Worm (Caenorhabditis elegans) whole organism, L4/young adult: ENCODE results near the gene ttr-48.

Experiments
- dao-5 ChIP-seq: sonication (generic microtip); optimal IDR thresholded peaks from 2 replicates; lab custom pipeline; 2016; ENCODE audit warnings: missing genotype, missing genetic modification characterization, moderate library complexity, missing compliant biosample characterization
- him-1 ChIP-seq: sonication (generic microtip); optimal IDR thresholded peaks from 2 replicates; lab custom pipeline; 2016; ENCODE audit warnings: missing genotype, missing genetic modification reagents, missing genetic modification characterization, missing compliant biosample characterization

DNA sequence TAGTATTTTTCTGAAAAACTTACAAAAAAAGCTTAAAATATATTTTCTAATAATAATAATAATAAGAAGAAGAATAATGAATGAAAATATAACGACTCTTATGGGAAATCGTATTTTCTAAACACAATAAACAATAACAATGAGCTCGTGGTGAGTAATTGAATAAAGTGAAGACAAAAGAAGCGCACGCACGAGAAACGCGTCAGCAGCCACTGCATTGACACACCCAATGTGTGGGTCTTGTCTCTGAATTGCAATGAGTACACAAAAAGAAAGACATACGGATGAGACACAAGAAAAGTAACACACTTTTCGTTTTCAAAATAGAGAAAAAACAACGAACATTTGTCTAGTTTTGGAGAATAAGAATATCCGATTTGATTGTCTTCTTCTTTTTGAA, 38.9 kb downstream of the ttr-48 start, which contains the start of gene F35A5.8:
- TF ChIP-seq him-1 (peak; percentile 20), dao-5 (tag; lab: Kevin White, UChicago) (no peak)
